Worm (Caenorhabditis elegans): ENCODE results near the gene F35F10.7.

The F35F10.7 gene

ce11 chrV:3287330-3287729 is at the start of gene F35F10.7:
TSS of gene F35F10.7 (minus strand) at chrV:3287430.
- TF ChIP-seq scrt-1 (GFP tag; IDR thresholded peaks at IDR 0.05) (no peak), ets-7 (tag; optimal IDR thresholded peaks at IDR 0.05) (no peak), tra-4 (tag; optimal IDR thresholded peaks at IDR 0.05) (no peak), F13C5.2 (tag; optimal IDR thresholded peaks at IDR 0.05) (no peak), tbx-37 (GFP tag; conservative IDR thresholded peaks at IDR 0.05) (no peak), ceh-36 (tag; optimal IDR thresholded peaks at IDR 0.05) (no peak), ceh-13 (GFP tag; optimal IDR thresholded peaks at IDR 0.05) (no peak), pes-1 (GFP tag; IDR thresholded peaks at IDR 0.05) (no peak), flt-1 (GFP tag; IDR thresholded peaks at IDR 0.05) (no peak), tbx-11 (GFP tag; IDR thresholded peaks at IDR 0.05) (no peak), hmg-4 (GFP tag; optimal IDR thresholded peaks at IDR 0.05) (no peak), ama-1 (optimal IDR thresholded peaks at IDR 0.05) (no peak), B0310.2 (tag; optimal IDR thresholded peaks at IDR 0.05) (no peak), hmbx-1 (tag; optimal IDR thresholded peaks at IDR 0.05) (no peak)

ce11 chrV:3333334-3333733 is 46.1 kb upstream of the F35F10.7 start, which contains the start of gene C17B7.5:
TSS of gene C17B7.5 (plus strand) at chrV:3333634.
- TF ChIP-seq scrt-1 (GFP tag; IDR thresholded peaks at IDR 0.05): no peak
- TF ChIP-seq sea-1 (GFP tag; conservative IDR thresholded peaks at IDR 0.05): no peak
- no peak for TF ChIP-seq ets-7 (tag; optimal IDR thresholded peaks at IDR 0.05)
- no peak for TF ChIP-seq ceh-13 (GFP tag; optimal IDR thresholded peaks at IDR 0.05)
- TF ChIP-seq tra-4 (tag; optimal IDR thresholded peaks at IDR 0.05): no peak
- no peak for TF ChIP-seq hmg-4 (GFP tag; optimal IDR thresholded peaks at IDR 0.05)
- no peak for TF ChIP-seq ama-1 (optimal IDR thresholded peaks at IDR 0.05)
- no peak for TF ChIP-seq flt-1 (GFP tag; IDR thresholded peaks at IDR 0.05)
- no peak for TF ChIP-seq aly-1 (tag; optimal IDR thresholded peaks at IDR 0.05)
- no peak for TF ChIP-seq B0310.2 (tag; optimal IDR thresholded peaks at IDR 0.05)
- TF ChIP-seq hmbx-1 (tag; optimal IDR thresholded peaks at IDR 0.05): no peak
- TF ChIP-seq pes-1 (GFP tag; IDR thresholded peaks at IDR 0.05): no peak
- no peak for TF ChIP-seq tbx-11 (GFP tag; IDR thresholded peaks at IDR 0.05)
- no peak for TF ChIP-seq tbx-37 (GFP tag; conservative IDR thresholded peaks at IDR 0.05)
- TF ChIP-seq hnd-1 (tag; optimal IDR thresholded peaks at IDR 0.05): no peak
- TF ChIP-seq ceh-36 (tag; optimal IDR thresholded peaks at IDR 0.05): no peak
- no peak for TF ChIP-seq F13C5.2 (tag; optimal IDR thresholded peaks at IDR 0.05)

ce11 chrV:3332023-3332422 is 44.8 kb upstream of the F35F10.7 start, which contains the start of gene C17B7.9:
TSS of gene C17B7.9 (minus strand) at chrV:3332123.
- TF ChIP-seq hmg-4 (GFP tag; optimal IDR thresholded peaks at IDR 0.05): no peak
- TF ChIP-seq ets-7 (tag; optimal IDR thresholded peaks at IDR 0.05): no peak
- TF ChIP-seq sea-1 (GFP tag; conservative IDR thresholded peaks at IDR 0.05): no peak
- TF ChIP-seq tbx-37 (GFP tag; conservative IDR thresholded peaks at IDR 0.05): no peak
- TF ChIP-seq tra-4 (tag; optimal IDR thresholded peaks at IDR 0.05): no peak
- TF ChIP-seq ceh-13 (GFP tag; optimal IDR thresholded peaks at IDR 0.05): no peak
- TF ChIP-seq pes-1 (GFP tag; IDR thresholded peaks at IDR 0.05): no peak
- TF ChIP-seq B0310.2 (tag; optimal IDR thresholded peaks at IDR 0.05): no peak
- no peak for TF ChIP-seq aly-1 (tag; optimal IDR thresholded peaks at IDR 0.05)
- no peak for TF ChIP-seq hnd-1 (tag; optimal IDR thresholded peaks at IDR 0.05)
- TF ChIP-seq ama-1 (optimal IDR thresholded peaks at IDR 0.05): no peak
- TF ChIP-seq F13C5.2 (tag; optimal IDR thresholded peaks at IDR 0.05): no peak
- no peak for TF ChIP-seq hmbx-1 (tag; optimal IDR thresholded peaks at IDR 0.05)
- no peak for TF ChIP-seq scrt-1 (GFP tag; IDR thresholded peaks at IDR 0.05)
- no peak for TF ChIP-seq flt-1 (GFP tag; IDR thresholded peaks at IDR 0.05)
- no peak for TF ChIP-seq ceh-36 (tag; optimal IDR thresholded peaks at IDR 0.05)
- TF ChIP-seq tbx-11 (GFP tag; IDR thresholded peaks at IDR 0.05): no peak

ce11 chrV:3324178-3324577 is 36.9 kb upstream of the F35F10.7 start, which contains the start of gene C17B7.8:
TSS of gene C17B7.8 (minus strand) at chrV:3324278.
- TF ChIP-seq tbx-11 (GFP tag; IDR thresholded peaks at IDR 0.05): no peak
- TF ChIP-seq ceh-13 (GFP tag; optimal IDR thresholded peaks at IDR 0.05): no peak
- no peak for TF ChIP-seq sea-1 (GFP tag; conservative IDR thresholded peaks at IDR 0.05)
- no peak for TF ChIP-seq ets-7 (tag; optimal IDR thresholded peaks at IDR 0.05)
- TF ChIP-seq tra-4 (tag; optimal IDR thresholded peaks at IDR 0.05): no peak
- no peak for TF ChIP-seq aly-1 (tag; optimal IDR thresholded peaks at IDR 0.05)
- no peak for TF ChIP-seq B0310.2 (tag; optimal IDR thresholded peaks at IDR 0.05)
- no peak for TF ChIP-seq F13C5.2 (tag; optimal IDR thresholded peaks at IDR 0.05)
- TF ChIP-seq ceh-36 (tag; optimal IDR thresholded peaks at IDR 0.05): no peak
- no peak for TF ChIP-seq scrt-1 (GFP tag; IDR thresholded peaks at IDR 0.05)
- TF ChIP-seq hnd-1 (tag; optimal IDR thresholded peaks at IDR 0.05): no peak
- TF ChIP-seq hmg-4 (GFP tag; optimal IDR thresholded peaks at IDR 0.05): no peak
- TF ChIP-seq flt-1 (GFP tag; IDR thresholded peaks at IDR 0.05): no peak
- no peak for TF ChIP-seq hmbx-1 (tag; optimal IDR thresholded peaks at IDR 0.05)
- TF ChIP-seq tbx-37 (GFP tag; conservative IDR thresholded peaks at IDR 0.05): no peak
- TF ChIP-seq pes-1 (GFP tag; IDR thresholded peaks at IDR 0.05): no peak
- TF ChIP-seq ama-1 (optimal IDR thresholded peaks at IDR 0.05): no peak

- TF ChIP-seq pes-1 (GFP tag; IDR thresholded peaks at IDR 0.05) (no peak), tra-4 (tag; optimal IDR thresholded peaks at IDR 0.05) (no peak), ama-1 (optimal IDR thresholded peaks at IDR 0.05) (no peak)
These were observed 33.2 kb upstream of the F35F10.7 start, which contains the start of gene C17B7.14 for ce11 chrV:3320432-3320831. TSS of gene C17B7.14 (minus strand) at chrV:3320532.

ce11 chrV:3320005-3320404 is 32.8 kb upstream of the F35F10.7 start, which contains the start of gene F35F10.14:
TSS of gene F35F10.14 (minus strand) at chrV:3320105.
- no peak for TF ChIP-seq tra-4 (tag; optimal IDR thresholded peaks at IDR 0.05)
- no peak for TF ChIP-seq aly-1 (tag; optimal IDR thresholded peaks at IDR 0.05)
- TF ChIP-seq B0310.2 (tag; optimal IDR thresholded peaks at IDR 0.05): no peak
- TF ChIP-seq hmbx-1 (tag; optimal IDR thresholded peaks at IDR 0.05): no peak
- no peak for TF ChIP-seq ama-1 (optimal IDR thresholded peaks at IDR 0.05)
- no peak for TF ChIP-seq pes-1 (GFP tag; IDR thresholded peaks at IDR 0.05)
- TF ChIP-seq hnd-1 (tag; optimal IDR thresholded peaks at IDR 0.05): no peak
- TF ChIP-seq sea-1 (GFP tag; conservative IDR thresholded peaks at IDR 0.05): no peak
- TF ChIP-seq ceh-36 (tag; optimal IDR thresholded peaks at IDR 0.05): no peak
- no peak for TF ChIP-seq tbx-37 (GFP tag; conservative IDR thresholded peaks at IDR 0.05)
- no peak for TF ChIP-seq flt-1 (GFP tag; IDR thresholded peaks at IDR 0.05)
- no peak for TF ChIP-seq tbx-11 (GFP tag; IDR thresholded peaks at IDR 0.05)
- TF ChIP-seq hmg-4 (GFP tag; optimal IDR thresholded peaks at IDR 0.05): no peak
- no peak for TF ChIP-seq ets-7 (tag; optimal IDR thresholded peaks at IDR 0.05)
- no peak for TF ChIP-seq F13C5.2 (tag; optimal IDR thresholded peaks at IDR 0.05)
- no peak for TF ChIP-seq scrt-1 (GFP tag; IDR thresholded peaks at IDR 0.05)
- no peak for TF ChIP-seq ceh-13 (GFP tag; optimal IDR thresholded peaks at IDR 0.05)

- TF ChIP-seq tbx-11 (GFP tag; IDR thresholded peaks at IDR 0.05) (no peak), ama-1 (optimal IDR thresholded peaks at IDR 0.05) (no peak), B0310.2 (tag; optimal IDR thresholded peaks at IDR 0.05) (no peak), pes-1 (GFP tag; IDR thresholded peaks at IDR 0.05) (no peak), ceh-36 (tag; optimal IDR thresholded peaks at IDR 0.05) (no peak), ceh-13 (GFP tag; optimal IDR thresholded peaks at IDR 0.05) (no peak), F13C5.2 (tag; optimal IDR thresholded peaks at IDR 0.05) (no peak), tra-4 (tag; optimal IDR thresholded peaks at IDR 0.05) (no peak), aly-1 (tag; optimal IDR thresholded peaks at IDR 0.05) (no peak), hmbx-1 (tag; optimal IDR thresholded peaks at IDR 0.05) (no peak), scrt-1 (GFP tag; IDR thresholded peaks at IDR 0.05) (no peak), flt-1 (GFP tag; IDR thresholded peaks at IDR 0.05) (no peak), tbx-37 (GFP tag; conservative IDR thresholded peaks at IDR 0.05) (no peak), hnd-1 (tag; optimal IDR thresholded peaks at IDR 0.05) (no peak), ets-7 (tag; optimal IDR thresholded peaks at IDR 0.05) (no peak), sea-1 (GFP tag; conservative IDR thresholded peaks at IDR 0.05) (no peak), hmg-4 (GFP tag; optimal IDR thresholded peaks at IDR 0.05) (no peak)
These were observed 31.7 kb upstream of the F35F10.7 start, which contains the start of gene F35F10.13 for ce11 chrV:3318975-3319374. TSS of gene F35F10.13 (minus strand) at chrV:3319075.

Measured in whole organism, early embryonic.